Worm (Caenorhabditis elegans) whole organism, midembryonic: ENCODE measurements around the gene meg-1.

Source experiments
- flt-1 ChIP-seq: fragments of 200-800 bp; sonication (Bioruptor generic); IDR thresholded peaks from 2 replicates; pipeline ENCODE4 v1.3.6; 2022; ENCODE audit warnings: missing genetic modification characterization, missing compliant biosample characterization
- klf-2 ChIP-seq: fragments of 200-800 bp; sonication (Bioruptor generic); conservative IDR thresholded peaks from 2 replicates; pipeline ENCODE4 v1.3.6; 2022; ENCODE audit warnings: missing genetic modification reagents, missing genetic modification characterization, missing compliant biosample characterization
- med-1 ChIP-seq: sonication (generic microtip); optimal IDR thresholded peaks from 2 replicates; lab custom pipeline; 2017; ENCODE audit warnings: missing genetic modification characterization, mild to moderate bottlenecking, missing compliant biosample characterization, antibody characterized with exemption, missing genetic modification reagents; ENCODE audit not compliant: insufficient read depth
- tab-1 ChIP-seq: fragments of 200-800 bp; sonication (Bioruptor generic); IDR thresholded peaks from 2 replicates; pipeline ENCODE4 v1.3.6; 2022; ENCODE audit warnings: missing genetic modification characterization, missing compliant biosample characterization

ce11 chrX:13926029-13926428 is 3.4 kb downstream of the meg-1 start, which contains the start of gene meg-2:
- TF ChIP-seq klf-2 (GFP tag; lab: Robert Waterston, UW) (no peak), med-1 (no peak), flt-1 (GFP tag; lab: Robert Waterston, UW) (no peak), tab-1 (no peak)
